Worm (Caenorhabditis elegans): ENCODE data around the gene Y67H2A.2.

Y67H2A.2 gene

ce11 chrIV:13240078-13240841 lies 57.4 kb downstream of the Y67H2A.2 start, which contains the start of gene rpl-12 (continued):
- peak; percentile 91 for TF ChIP-seq F33H1.4 (GFP tag; IDR thresholded peaks at IDR 0.05)
- peak; percentile 56 for TF ChIP-seq die-1 (tag; optimal IDR thresholded peaks at IDR 0.05)
- TF ChIP-seq ceh-27 (GFP tag; optimal IDR thresholded peaks at IDR 0.05): peak; percentile 98
- peak; percentile 66 for TF ChIP-seq him-1 (tag; optimal IDR thresholded peaks at IDR 0.05)
- TF ChIP-seq atf-7 (tag; optimal IDR thresholded peaks at IDR 0.05): peak; percentile 92
- TF ChIP-seq dpl-1 (GFP tag; optimal IDR thresholded peaks at IDR 0.05): peak; percentile 90
- TF ChIP-seq ztf-26 (tag; optimal IDR thresholded peaks at IDR 0.05): peak; percentile 97
- peak; percentile 95 for TF ChIP-seq B0336.3 (GFP tag; IDR thresholded peaks at IDR 0.05)
- 0 out of 2 replicates have a peak, but pooled peaks have one; percentile 57 for TF ChIP-seq Y79H2A.3 (GFP tag; conservative IDR thresholded peaks at IDR 0.05)
- no peak for TF ChIP-seq ceh-40 (GFP tag; IDR thresholded peaks at IDR 0.05)
- TF ChIP-seq C17E4.6 (GFP tag; IDR thresholded peaks at IDR 0.05): peak; percentile 97
- TF ChIP-seq K12H6.12 (tag; optimal IDR thresholded peaks at IDR 0.05): peak; percentile 97
- TF ChIP-seq F23B12.7 (tag; optimal IDR thresholded peaks at IDR 0.05; ENCODE audit: insufficient read depth): peak; percentile 97
- TF ChIP-seq athp-1 (tag; optimal IDR thresholded peaks at IDR 0.05): peak; percentile 97
- peak; percentile 8 for TF ChIP-seq sptf-2 (GFP tag; optimal IDR thresholded peaks at IDR 0.05)
- TF ChIP-seq ama-1 (optimal IDR thresholded peaks at IDR 0.05): no peak
- no peak for TF ChIP-seq ama-1 (GFP tag; optimal IDR thresholded peaks at IDR 0.05)
- peak; percentile 84 for TF ChIP-seq B0035.1 (tag; optimal IDR thresholded peaks at IDR 0.05)
- no peak for TF ChIP-seq fkh-3 (tag; optimal IDR thresholded peaks at IDR 0.05)
- TF ChIP-seq ets-4 (GFP tag; optimal IDR thresholded peaks at IDR 0.05): peak; percentile 28
- peak; percentile 75 for TF ChIP-seq zfh-2 (GFP tag; conservative IDR thresholded peaks at IDR 0.05)
- TF ChIP-seq tbx-9 (tag; optimal IDR thresholded peaks at IDR 0.05; ENCODE audit: borderline replicate concordance): no peak
- no peak for TF ChIP-seq nfya-1 (tag; optimal IDR thresholded peaks at IDR 0.05; ENCODE audit: borderline replicate concordance, insufficient read depth)
- TF ChIP-seq mes-4 (tag; optimal IDR thresholded peaks at IDR 0.05): no peak
- TF ChIP-seq ceh-100 (GFP tag; IDR thresholded peaks at IDR 0.05): peak; percentile 87
- no peak for TF ChIP-seq ceh-58 (GFP tag; IDR thresholded peaks at IDR 0.05)
- TF ChIP-seq ztf-6 (GFP tag; IDR thresholded peaks at IDR 0.05): peak; percentile 89
- TF ChIP-seq F37B4.10 (GFP tag; IDR thresholded peaks at IDR 0.05): 0 out of 2 replicates have a peak, but pooled peaks have one; percentile 11
- peak; percentile 91 for TF ChIP-seq nhr-80 (tag; optimal IDR thresholded peaks at IDR 0.05)
- peak; percentile 83 for TF ChIP-seq mel-28 (tag; optimal IDR thresholded peaks at IDR 0.05; ENCODE audit: borderline replicate concordance)
- TF ChIP-seq ccch-3 (GFP tag; optimal IDR thresholded peaks at IDR 0.05): no peak
- TF ChIP-seq F52B5.7 (tag; optimal IDR thresholded peaks at IDR 0.05): peak; percentile 66
- TF ChIP-seq unc-62 (GFP tag; optimal IDR thresholded peaks at IDR 0.05): peak; percentile 88
- TF ChIP-seq madf-3 (GFP tag; IDR thresholded peaks at IDR 0.05): peak; percentile 96

Measured in whole organism, young adult.